Worm (Caenorhabditis elegans): ENCODE measurements around the gene F47B8.5.

ce11 chrV:14296499-14296898 lies 31.2 kb downstream of the F47B8.5 start, which contains the start of gene F14D7.3:
- TF ChIP-seq ztf-29 (GFP tag; IDR thresholded peaks at IDR 0.05) (no peak), flt-1 (GFP tag; IDR thresholded peaks at IDR 0.05) (no peak), cog-1 (tag; optimal IDR thresholded peaks at IDR 0.05) (no peak)
